Worm (Caenorhabditis elegans) whole organism, L3 larva: Measurements from ENCODE around the gene yap-1.
A peak's percentile ranks its signal among the peaks of the same experiment; 100 is the strongest.

Source experiments
- R02D3.7 ChIP-seq: fragments of 150-350 bp; optimal IDR thresholded peaks from 2 replicates; lab custom pipeline; 2014; ENCODE audit warnings: missing biosample characterization, missing genetic modification characterization
- ZK546.5 ChIP-seq: sonication (generic microtip); optimal IDR thresholded peaks from 2 replicates; lab custom pipeline; 2017; ENCODE audit warnings: missing biosample characterization, missing genetic modification characterization
- ama-1 ChIP-seq: fragments of 150-350 bp; optimal IDR thresholded peaks from 2 replicates; lab custom pipeline; 2018
- ceh-16 ChIP-seq: sonication (generic microtip); optimal IDR thresholded peaks from 2 replicates; lab custom pipeline; 2017; ENCODE audit warnings: missing biosample characterization, missing genetic modification characterization
- ceh-28 ChIP-seq: fragments of 150-350 bp; optimal IDR thresholded peaks from 2 replicates; lab custom pipeline; 2014; ENCODE audit warnings: missing biosample characterization, missing genetic modification reagents, missing genetic modification characterization
- ceh-82 ChIP-seq: fragments of 150-350 bp; optimal IDR thresholded peaks from 2 replicates; lab custom pipeline; 2014; ENCODE audit warnings: missing biosample characterization, missing genetic modification characterization
- ceh-9 ChIP-seq: sonication (generic microtip); optimal IDR thresholded peaks from 2 replicates; lab custom pipeline; 2018; ENCODE audit warnings: missing biosample characterization, missing genetic modification characterization
- daf-12 ChIP-seq: fragments of 150-350 bp; optimal IDR thresholded peaks from 2 replicates; lab custom pipeline; 2014; ENCODE audit warnings: missing biosample characterization, missing genetic modification reagents, missing genetic modification characterization
- egl-27 ChIP-seq: sonication (generic microtip); optimal IDR thresholded peaks from 4 replicates; lab custom pipeline; 2017; ENCODE audit warnings: missing biosample characterization, missing genetic modification reagents, missing genetic modification characterization
- egl-5 ChIP-seq: fragments of 150-350 bp; optimal IDR thresholded peaks from 2 replicates; lab custom pipeline; 2017; ENCODE audit warnings: missing biosample characterization, missing genetic modification reagents, missing genetic modification characterization, inconsistent platforms
- elt-1 ChIP-seq: fragments of 150-350 bp; optimal IDR thresholded peaks from 2 replicates; lab custom pipeline; 2014; ENCODE audit warnings: missing biosample characterization, missing genetic modification characterization
- elt-2 ChIP-seq: sonication (generic microtip); optimal IDR thresholded peaks from 2 replicates; lab custom pipeline; 2016; ENCODE audit warnings: missing genetic modification reagents, mild to moderate bottlenecking, missing genetic modification characterization, missing compliant biosample characterization
- elt-3 ChIP-seq, 3 experiments: fragments of 150-350 bp in 1 of 3; sonication (generic microtip) in 2 of 3; optimal IDR thresholded peaks; 2 replicates in 2 of 3; 4 replicates in 1 of 3; lab custom pipeline; 2014 to 2017; ENCODE audit warnings: missing biosample characterization in 3 of 3, missing genetic modification characterization in 3 of 3
- fkh-10 ChIP-seq: sonication (generic microtip); optimal IDR thresholded peaks from 2 replicates; lab custom pipeline; 2017; ENCODE audit warnings: missing biosample characterization, missing genetic modification reagents, missing genetic modification characterization
- fkh-2 ChIP-seq: fragments of 150-350 bp; optimal IDR thresholded peaks from 2 replicates; lab custom pipeline; 2014; ENCODE audit warnings: missing biosample characterization, missing genetic modification reagents, missing genetic modification characterization
- fos-1 ChIP-seq: fragments of 150-350 bp; optimal IDR thresholded peaks from 2 replicates; lab custom pipeline; 2014; ENCODE audit warnings: missing biosample characterization, missing genetic modification characterization
- hmg-11 ChIP-seq: sonication (generic microtip); optimal IDR thresholded peaks from 2 replicates; lab custom pipeline; 2016; ENCODE audit warnings: missing genetic modification characterization, missing compliant biosample characterization
- jun-1 ChIP-seq: fragments of 150-350 bp; optimal IDR thresholded peaks from 2 replicates; lab custom pipeline; 2014; ENCODE audit warnings: missing biosample characterization, missing genetic modification reagents, missing genetic modification characterization
- lin-39 ChIP-seq: fragments of 150-350 bp; optimal IDR thresholded peaks from 2 replicates; lab custom pipeline; 2018; ENCODE audit warnings: missing biosample characterization, missing genetic modification reagents, missing genetic modification characterization
- lsy-12 ChIP-seq: sonication (generic microtip); optimal IDR thresholded peaks from 2 replicates; lab custom pipeline; 2016; ENCODE audit warnings: mild to moderate bottlenecking, missing genetic modification characterization, missing compliant biosample characterization
- nfya-1 ChIP-seq: sonication (generic microtip); optimal IDR thresholded peaks from 2 replicates; lab custom pipeline; 2017; ENCODE audit warnings: missing genetic modification characterization, mild to moderate bottlenecking, missing compliant biosample characterization, antibody characterized with exemption, moderate library complexity; ENCODE audit not compliant: insufficient read depth
- nhr-12 ChIP-seq: fragments of 150-350 bp; optimal IDR thresholded peaks from 2 replicates; lab custom pipeline; 2014; ENCODE audit warnings: missing biosample characterization, missing genetic modification characterization
- nhr-23 ChIP-seq: fragments of 150-350 bp; optimal IDR thresholded peaks from 2 replicates; lab custom pipeline; 2014; ENCODE audit warnings: missing biosample characterization, missing genetic modification reagents, missing genetic modification characterization
- nhr-237 ChIP-seq: fragments of 150-350 bp; optimal IDR thresholded peaks from 2 replicates; lab custom pipeline; 2014; ENCODE audit warnings: missing biosample characterization, missing genetic modification characterization
- nhr-25 ChIP-seq: sonication (generic microtip); optimal IDR thresholded peaks from 2 replicates; lab custom pipeline; 2017; ENCODE audit warnings: missing biosample characterization, missing genetic modification characterization
- nhr-28 ChIP-seq: fragments of 150-350 bp; optimal IDR thresholded peaks from 2 replicates; lab custom pipeline; 2014; ENCODE audit warnings: missing biosample characterization, missing genetic modification characterization
- nhr-43 ChIP-seq: sonication (generic microtip); optimal IDR thresholded peaks from 2 replicates; lab custom pipeline; 2016; ENCODE audit warnings: mild to moderate bottlenecking, missing genetic modification characterization, missing compliant biosample characterization; ENCODE audit not compliant: poor library complexity, severe bottlenecking
- nhr-76 ChIP-seq: fragments of 150-350 bp; sonication (generic microtip); optimal IDR thresholded peaks from 5 replicates; lab custom pipeline; 2014; ENCODE audit warnings: missing biosample characterization, missing genetic modification characterization
- nhr-77 ChIP-seq: fragments of 150-350 bp; optimal IDR thresholded peaks from 2 replicates; lab custom pipeline; 2014; ENCODE audit warnings: missing biosample characterization, missing genetic modification characterization
- pha-4 ChIP-seq: fragments of 150-350 bp; optimal IDR thresholded peaks from 2 replicates; lab custom pipeline; 2014; ENCODE audit warnings: missing biosample characterization, missing genetic modification reagents, missing genetic modification characterization
- pqm-1 ChIP-seq: fragments of 150-350 bp; optimal IDR thresholded peaks from 2 replicates; lab custom pipeline; 2017; ENCODE audit warnings: missing biosample characterization, missing genetic modification characterization, inconsistent platforms
- snpc-4 ChIP-seq: fragments of 150-350 bp; optimal IDR thresholded peaks from 2 replicates; lab custom pipeline; 2014; ENCODE audit warnings: missing biosample characterization, missing genetic modification characterization
- tbx-2 ChIP-seq: sonication (generic microtip); optimal IDR thresholded peaks from 2 replicates; lab custom pipeline; 2016; ENCODE audit warnings: mild to moderate bottlenecking, missing genetic modification characterization, missing compliant biosample characterization
- unc-39 ChIP-seq: sonication (generic microtip); optimal IDR thresholded peaks from 4 replicates; lab custom pipeline; 2017; ENCODE audit warnings: missing biosample characterization, missing genetic modification characterization
- unc-62 ChIP-seq: fragments of 150-350 bp; sonication (generic microtip); optimal IDR thresholded peaks from 4 replicates; lab custom pipeline; 2014; ENCODE audit warnings: missing biosample characterization, missing genetic modification reagents, missing genetic modification characterization
- zag-1 ChIP-seq: fragments of 150-350 bp; optimal IDR thresholded peaks from 2 replicates; lab custom pipeline; 2014; ENCODE audit warnings: missing biosample characterization, missing genetic modification characterization
- ztf-11 ChIP-seq: fragments of 150-350 bp; optimal IDR thresholded peaks from 2 replicates; lab custom pipeline; 2014; ENCODE audit warnings: missing biosample characterization, missing genetic modification characterization
- ztf-4 ChIP-seq: fragments of 150-350 bp; optimal IDR thresholded peaks from 2 replicates; lab custom pipeline; 2014; ENCODE audit warnings: missing biosample characterization, missing genetic modification characterization

Gene yap-1

ce11 chrX:10677552-10677951, 14.2 kb upstream of the yap-1 start:
- TF ChIP-seq nhr-12 (tag; lab: Kevin White, UChicago) (no peak), elt-2 (tag; lab: Kevin White, UChicago) (peak; percentile 20), elt-3 (tag; optimal IDR thresholded peaks at IDR 0.05; lab: Kevin White, UChicago) (peak in 1 of 3 experiments; percentile 43), ztf-11 (tag; lab: Kevin White, UChicago) (no peak), pha-4 (tag; lab: Kevin White, UChicago) (peak; percentile 56), nhr-23 (tag; lab: Kevin White, UChicago) (peak; percentile 79), elt-1 (tag; lab: Kevin White, UChicago) (peak; percentile 60), hmg-11 (peak; percentile 77), ceh-16 (no peak), unc-39 (no peak), egl-27 (tag; lab: Kevin White, UChicago) (no peak), lin-39 (tag; lab: Kevin White, UChicago) (peak; percentile 10), tbx-2 (tag; lab: Kevin White, UChicago) (peak; percentile 14), ceh-28 (tag; lab: Kevin White, UChicago) (peak; percentile 81), nhr-25 (tag; lab: Kevin White, UChicago) (peak; percentile 69), nfya-1 (tag; lab: Kevin White, UChicago) (peak; percentile 56), nhr-43 (tag; lab: Kevin White, UChicago) (peak; percentile 6), ztf-4 (tag; lab: Kevin White, UChicago) (peak; percentile 11)
- TF ChIP-seq, all 47 proteins: peak for 13

- TF ChIP-seq fkh-10 (GFP tag; lab: Kevin White, UChicago), result no peak
- no peak for TF ChIP-seq ztf-4 (tag; lab: Kevin White, UChicago)
- TF ChIP-seq nhr-76 (tag; lab: Kevin White, UChicago), result no peak
- TF ChIP-seq egl-27 (tag; lab: Kevin White, UChicago), result peak; percentile 42
- no peak for TF ChIP-seq tbx-2 (tag; lab: Kevin White, UChicago)
- no peak for TF ChIP-seq nhr-77 (tag; lab: Kevin White, UChicago)
- peak; percentile 40 for TF ChIP-seq nfya-1 (tag; lab: Kevin White, UChicago)
- no peak for TF ChIP-seq ZK546.5 (tag; lab: Kevin White, UChicago)
- TF ChIP-seq nhr-12 (tag; lab: Kevin White, UChicago), result no peak
- peak; percentile 37 for TF ChIP-seq pqm-1 (tag; lab: Kevin White, UChicago)
- TF ChIP-seq elt-2 (tag; lab: Kevin White, UChicago), result peak; percentile 1
- TF ChIP-seq pha-4 (tag; lab: Kevin White, UChicago), result peak; percentile 96
- TF ChIP-seq daf-12, result no peak
- no peak for TF ChIP-seq nhr-28
- TF ChIP-seq unc-62 (GFP tag; lab: Kevin White, UChicago), result no peak
- TF ChIP-seq lsy-12 (tag; lab: Kevin White, UChicago), result peak; percentile 1
- TF ChIP-seq ztf-11 (tag; lab: Kevin White, UChicago), result no peak
- no peak for TF ChIP-seq zag-1
- no peak for TF ChIP-seq nhr-237 (tag; lab: Kevin White, UChicago)
- no peak for TF ChIP-seq fkh-2 (tag; lab: Kevin White, UChicago)
- no peak for TF ChIP-seq hmg-11
- TF ChIP-seq nhr-25 (tag; lab: Kevin White, UChicago), result peak; percentile 68
- no peak for TF ChIP-seq R02D3.7 (tag; lab: Kevin White, UChicago)
- TF ChIP-seq egl-5 (tag; lab: Kevin White, UChicago), result peak; percentile 98
- peak; percentile 33 for TF ChIP-seq ama-1 (lab: Kevin White, UChicago)
- no peak for TF ChIP-seq fos-1 (tag; lab: Kevin White, UChicago)
- TF ChIP-seq nhr-43 (tag; lab: Kevin White, UChicago), result peak; percentile 57
- no peak for TF ChIP-seq ceh-82
- no peak for TF ChIP-seq elt-3 (tag; optimal IDR thresholded peaks at IDR 0.05; lab: Kevin White, UChicago)
- TF ChIP-seq lin-39 (tag; lab: Kevin White, UChicago), result peak; percentile 74
- TF ChIP-seq nhr-23 (tag; lab: Kevin White, UChicago), result peak; percentile 27
Measured at ce11 chrX:10678081-10678736, 13.5 kb upstream of the yap-1 start.

ce11 chrX:10679193-10679592, 12.6 kb upstream of the yap-1 start:
- TF ChIP-seq nfya-1 (tag; lab: Kevin White, UChicago), result peak; percentile 39
- TF ChIP-seq jun-1 (tag; lab: Kevin White, UChicago), result peak; percentile 3
- TF ChIP-seq fkh-2 (tag; lab: Kevin White, UChicago), result no peak
- TF ChIP-seq elt-2 (tag; lab: Kevin White, UChicago), result peak; percentile 52
- peak; percentile 20 for TF ChIP-seq snpc-4 (tag; lab: Kevin White, UChicago)
- TF ChIP-seq hmg-11, result peak; percentile 50
- peak; percentile 97 for TF ChIP-seq pha-4 (tag; lab: Kevin White, UChicago)
- no peak for TF ChIP-seq ztf-4 (tag; lab: Kevin White, UChicago)
- TF ChIP-seq egl-27 (tag; lab: Kevin White, UChicago), result no peak
- no peak for TF ChIP-seq nhr-12 (tag; lab: Kevin White, UChicago)
- TF ChIP-seq elt-1 (tag; lab: Kevin White, UChicago), result no peak
- no peak for TF ChIP-seq ztf-11 (tag; lab: Kevin White, UChicago)
- TF ChIP-seq pqm-1 (tag; lab: Kevin White, UChicago), result peak; percentile 15
- no peak for TF ChIP-seq ceh-9 (tag; lab: Kevin White, UChicago)
- TF ChIP-seq nhr-23 (tag; lab: Kevin White, UChicago), result peak; percentile 10
- no peak for TF ChIP-seq R02D3.7 (tag; lab: Kevin White, UChicago)
- TF ChIP-seq nhr-25 (tag; lab: Kevin White, UChicago), result no peak
- peak; percentile 46 for TF ChIP-seq lin-39 (tag; lab: Kevin White, UChicago)
